Worm (Caenorhabditis elegans): ENCODE data around the gene gst-37.

- TF ChIP-seq ztf-29 (GFP tag; IDR thresholded peaks at IDR 0.05) = no peak
- TF ChIP-seq klf-2 (GFP tag; conservative IDR thresholded peaks at IDR 0.05) = no peak
Measured at ce11 chrV:1966962-1967361, 45.5 kb downstream of the gst-37 start.
